Worm (Caenorhabditis elegans): Measurements from ENCODE around the gene ZK1073.1.

ZK1073.1 gene

ce11 chrX:16131044-16131443 is 2.4 kb upstream of the ZK1073.1 start (continued):
- no peak for TF ChIP-seq ceh-9 (tag; optimal IDR thresholded peaks at IDR 0.05)
- TF ChIP-seq eor-1 (tag; optimal IDR thresholded peaks at IDR 0.05): no peak
- TF ChIP-seq unc-62 (GFP tag; optimal IDR thresholded peaks at IDR 0.05): no peak
- no peak for TF ChIP-seq zag-1 (tag; optimal IDR thresholded peaks at IDR 0.05)
- no peak for TF ChIP-seq egl-27 (tag; optimal IDR thresholded peaks at IDR 0.05)
- no peak for TF ChIP-seq ceh-28 (tag; optimal IDR thresholded peaks at IDR 0.05)
- peak; percentile 61 for TF ChIP-seq nfya-1 (tag; optimal IDR thresholded peaks at IDR 0.05; ENCODE audit: insufficient read depth)
- peak; percentile 98 for TF ChIP-seq pha-4 (tag; optimal IDR thresholded peaks at IDR 0.05)
- no peak for TF ChIP-seq ceh-82 (tag; optimal IDR thresholded peaks at IDR 0.05)
- TF ChIP-seq elt-2 (tag; optimal IDR thresholded peaks at IDR 0.05): peak; percentile 76
- TF ChIP-seq fkh-2 (tag; optimal IDR thresholded peaks at IDR 0.05): no peak
- TF ChIP-seq nhr-43 (tag; optimal IDR thresholded peaks at IDR 0.05; ENCODE audit: poor library complexity, severe bottlenecking): no peak
- no peak for TF ChIP-seq tbx-2 (tag; optimal IDR thresholded peaks at IDR 0.05)
- no peak for TF ChIP-seq unc-39 (tag; optimal IDR thresholded peaks at IDR 0.05)
- no peak for TF ChIP-seq daf-12 (tag; optimal IDR thresholded peaks at IDR 0.05)
- TF ChIP-seq elt-3 (tag; optimal IDR thresholded peaks at IDR 0.05): no peak
- peak; percentile 88 for TF ChIP-seq egl-5 (tag; optimal IDR thresholded peaks at IDR 0.05)
- no peak for TF ChIP-seq mml-1 (tag; optimal IDR thresholded peaks at IDR 0.05)
- no peak for TF ChIP-seq nhr-28 (tag; optimal IDR thresholded peaks at IDR 0.05)
- TF ChIP-seq lin-39 (tag; optimal IDR thresholded peaks at IDR 0.05): peak; percentile 55
- no peak for TF ChIP-seq nhr-25 (tag; optimal IDR thresholded peaks at IDR 0.05)

- peak; percentile 77 for TF ChIP-seq pqm-1 (tag; optimal IDR thresholded peaks at IDR 0.05)
- no peak for TF ChIP-seq ztf-11 (tag; optimal IDR thresholded peaks at IDR 0.05)
- peak; percentile 77 for TF ChIP-seq pha-4 (tag; optimal IDR thresholded peaks at IDR 0.05)
- TF ChIP-seq elt-2 (tag; optimal IDR thresholded peaks at IDR 0.05): peak; percentile 82
Measured at ce11 chrX:16130213-16130612, 1.5 kb upstream of the ZK1073.1 start.

- TF ChIP-seq egl-5 (tag; optimal IDR thresholded peaks at IDR 0.05) (no peak), nhr-77 (tag; optimal IDR thresholded peaks at IDR 0.05) (no peak), skn-1 (tag; optimal IDR thresholded peaks at IDR 0.05) (no peak), elt-2 (tag; optimal IDR thresholded peaks at IDR 0.05) (no peak), jun-1 (tag; optimal IDR thresholded peaks at IDR 0.05) (no peak), ceh-28 (tag; optimal IDR thresholded peaks at IDR 0.05) (no peak), pqm-1 (tag; optimal IDR thresholded peaks at IDR 0.05) (no peak), lsy-12 (tag; optimal IDR thresholded peaks at IDR 0.05) (no peak), elt-1 (tag; optimal IDR thresholded peaks at IDR 0.05) (no peak), nhr-12 (tag; optimal IDR thresholded peaks at IDR 0.05) (no peak), fkh-2 (tag; optimal IDR thresholded peaks at IDR 0.05) (no peak), zag-1 (tag; optimal IDR thresholded peaks at IDR 0.05) (no peak), ztf-4 (tag; optimal IDR thresholded peaks at IDR 0.05) (no peak), mml-1 (tag; optimal IDR thresholded peaks at IDR 0.05) (no peak), R02D3.7 (tag; optimal IDR thresholded peaks at IDR 0.05) (no peak), lin-39 (tag; optimal IDR thresholded peaks at IDR 0.05) (no peak), sea-2 (GFP tag; optimal IDR thresholded peaks at IDR 0.05) (no peak), mdl-1 (tag; optimal IDR thresholded peaks at IDR 0.05) (no peak)
Measured at ce11 chrX:16124794-16125193, 3.9 kb downstream of the ZK1073.1 start.

- no peak for TF ChIP-seq nhr-76 (tag; optimal IDR thresholded peaks at IDR 0.05)
- no peak for TF ChIP-seq nhr-28 (tag; optimal IDR thresholded peaks at IDR 0.05)
- TF ChIP-seq elt-1 (tag; optimal IDR thresholded peaks at IDR 0.05): no peak
- TF ChIP-seq jun-1 (tag; optimal IDR thresholded peaks at IDR 0.05): no peak
- no peak for TF ChIP-seq unc-62 (GFP tag; optimal IDR thresholded peaks at IDR 0.05)
- TF ChIP-seq lsy-12 (tag; optimal IDR thresholded peaks at IDR 0.05): no peak
- TF ChIP-seq nhr-237 (tag; optimal IDR thresholded peaks at IDR 0.05): no peak
- TF ChIP-seq mml-1 (tag; optimal IDR thresholded peaks at IDR 0.05): no peak
- TF ChIP-seq R02D3.7 (tag; optimal IDR thresholded peaks at IDR 0.05): no peak
- TF ChIP-seq ceh-9 (tag; optimal IDR thresholded peaks at IDR 0.05): no peak
Measured at ce11 chrX:16124290-16124689, 4.4 kb downstream of the ZK1073.1 start.

ce11 chrX:16122628-16123027 is 6.0 kb downstream of the ZK1073.1 start:
- TF ChIP-seq nfya-1 (tag; optimal IDR thresholded peaks at IDR 0.05; ENCODE audit: insufficient read depth): no peak
- no peak for TF ChIP-seq ceh-16 (tag; optimal IDR thresholded peaks at IDR 0.05)
- no peak for TF ChIP-seq ceh-82 (tag; optimal IDR thresholded peaks at IDR 0.05)
- TF ChIP-seq R02D3.7 (tag; optimal IDR thresholded peaks at IDR 0.05): no peak
- TF ChIP-seq zag-1 (tag; optimal IDR thresholded peaks at IDR 0.05): no peak
- TF ChIP-seq sea-2 (GFP tag; optimal IDR thresholded peaks at IDR 0.05): no peak
- no peak for TF ChIP-seq ama-1 (optimal IDR thresholded peaks at IDR 0.05)
- no peak for TF ChIP-seq eor-1 (tag; optimal IDR thresholded peaks at IDR 0.05)
- no peak for TF ChIP-seq nhr-76 (tag; optimal IDR thresholded peaks at IDR 0.05)
- TF ChIP-seq nhr-25 (tag; optimal IDR thresholded peaks at IDR 0.05): no peak
- TF ChIP-seq nhr-23 (tag; optimal IDR thresholded peaks at IDR 0.05): no peak

All from whole organism, L3 larva.